Worm (Caenorhabditis elegans) whole organism, young adult: ENCODE data around the gene ncap-1.

Experiments
- B0261.1 ChIP-seq: sonication (generic microtip); optimal IDR thresholded peaks from 2 replicates; lab custom pipeline; 2016; ENCODE audit warnings: mild to moderate bottlenecking, missing genetic modification characterization, moderate library complexity, missing compliant biosample characterization
- F10E7.11 ChIP-seq: sonication (generic microtip); optimal IDR thresholded peaks from 2 replicates; lab custom pipeline; 2017; ENCODE audit warnings: mild to moderate bottlenecking, missing genetic modification characterization, moderate library complexity, missing compliant biosample characterization
- F37B4.10 ChIP-seq: fragments of 200-800 bp; sonication (Bioruptor generic); IDR thresholded peaks from 2 replicates; pipeline ENCODE4 v1.3.6; 2022; ENCODE audit warnings: missing genetic modification characterization, missing compliant biosample characterization
- F39B2.1 ChIP-seq: fragments of 200-800 bp; sonication (Bioruptor generic); IDR thresholded peaks from 2 replicates; pipeline ENCODE4 v1.3.6; 2022; ENCODE audit warnings: missing genetic modification reagents, missing genetic modification characterization, missing compliant biosample characterization
- F49E8.2 ChIP-seq: sonication (generic microtip); optimal IDR thresholded peaks from 3 replicates; lab custom pipeline; 2017; ENCODE audit warnings: missing genetic modification characterization, mild to moderate bottlenecking, missing compliant biosample characterization, antibody characterized with exemption, moderate library complexity; ENCODE audit not compliant: insufficient read depth
- K12H6.12 ChIP-seq: fragments of 200-800 bp; sonication (Bioruptor generic); optimal IDR thresholded peaks from 2 replicates; lab custom pipeline; 2018; ENCODE audit warnings: mild to moderate bottlenecking, missing genetic modification characterization, missing compliant biosample characterization
- T26A5.8 ChIP-seq: sonication (generic microtip); optimal IDR thresholded peaks from 2 replicates; lab custom pipeline; 2016; ENCODE audit warnings: missing genetic modification characterization, missing compliant biosample characterization
- Y79H2A.3 ChIP-seq: fragments of 200-800 bp; sonication (Bioruptor generic); conservative IDR thresholded peaks from 2 replicates; pipeline ENCODE4 v1.3.6; 2022; ENCODE audit warnings: missing genetic modification reagents, missing genetic modification characterization, missing compliant biosample characterization
- aptf-2 ChIP-seq: fragments of 200-800 bp; sonication (Bioruptor generic); conservative IDR thresholded peaks from 2 replicates; pipeline ENCODE4 v1.3.6; 2022; ENCODE audit warnings: missing genetic modification reagents, missing genetic modification characterization, missing compliant biosample characterization
- aptf-3 ChIP-seq: fragments of 200-800 bp; sonication (Bioruptor generic); IDR thresholded peaks from 2 replicates; pipeline ENCODE4 v1.3.6; 2022; ENCODE audit warnings: missing genetic modification characterization, missing compliant biosample characterization
- atf-7 ChIP-seq: sonication (generic microtip); optimal IDR thresholded peaks from 2 replicates; lab custom pipeline; 2017; ENCODE audit warnings: mild to moderate bottlenecking, missing genetic modification characterization, missing compliant biosample characterization
- attf-3 ChIP-seq: fragments of 200-800 bp; sonication (Bioruptor generic); conservative IDR thresholded peaks from 2 replicates; pipeline ENCODE4 v1.3.6; 2022; ENCODE audit warnings: missing genetic modification reagents, missing genetic modification characterization, missing compliant biosample characterization
- attf-5 ChIP-seq: fragments of 200-800 bp; sonication (Bioruptor generic); optimal IDR thresholded peaks from 2 replicates; lab custom pipeline; 2018; ENCODE audit warnings: mild to moderate bottlenecking, missing genetic modification characterization, missing compliant biosample characterization
- attf-6 ChIP-seq: fragments of 200-800 bp; sonication (Bioruptor generic); IDR thresholded peaks from 2 replicates; pipeline ENCODE4 v1.3.6; 2022; ENCODE audit warnings: missing genetic modification reagents, missing genetic modification characterization, missing compliant biosample characterization
- bed-2 ChIP-seq: fragments of 200-800 bp; sonication (Bioruptor generic); IDR thresholded peaks from 2 replicates; pipeline ENCODE4 v1.3.6; 2022; ENCODE audit warnings: missing genetic modification reagents, missing genetic modification characterization, missing compliant biosample characterization
- ccch-3 ChIP-seq: fragments of 200-800 bp; sonication (Bioruptor generic); optimal IDR thresholded peaks from 2 replicates; lab custom pipeline; 2018; ENCODE audit warnings: mild to moderate bottlenecking, missing genetic modification characterization, missing compliant biosample characterization
- cebp-1 ChIP-seq, 2 experiments: fragments of 200-800 bp in 1 of 2; sonication (Bioruptor generic) in 1 of 2; sonication (generic microtip) in 1 of 2; IDR thresholded peaks in 1 of 2; optimal IDR thresholded peaks in 1 of 2; 2 replicates each; pipeline versions ENCODE4 v1.3.6 to Lab custom; 2017 to 2022; ENCODE audit warnings: missing compliant biosample characterization in 2 of 2, missing genetic modification characterization in 2 of 2, mild to moderate bottlenecking in 1 of 2, missing genetic modification reagents in 1 of 2, moderate library complexity in 1 of 2
- ceh-40 ChIP-seq: fragments of 200-800 bp; sonication (Bioruptor generic); IDR thresholded peaks from 2 replicates; pipeline ENCODE4 v1.3.6; 2022; ENCODE audit warnings: missing genetic modification characterization, missing compliant biosample characterization
- ceh-58 ChIP-seq: fragments of 200-800 bp; sonication (Bioruptor generic); IDR thresholded peaks from 2 replicates; pipeline ENCODE4 v1.3.6; 2022; ENCODE audit warnings: missing genetic modification characterization, missing compliant biosample characterization
- chd-7 ChIP-seq: sonication (generic microtip); optimal IDR thresholded peaks from 2 replicates; lab custom pipeline; 2016; ENCODE audit warnings: mild to moderate bottlenecking, missing genetic modification characterization, moderate library complexity, missing compliant biosample characterization
- dox-1 ChIP-seq: fragments of 200-800 bp; sonication (Bioruptor generic); IDR thresholded peaks from 2 replicates; pipeline ENCODE4 v1.3.6; 2022; ENCODE audit warnings: missing genetic modification reagents, missing genetic modification characterization, missing compliant biosample characterization
- dpl-1 ChIP-seq: fragments of 150-350 bp; optimal IDR thresholded peaks from 2 replicates; lab custom pipeline; 2014; ENCODE audit warnings: missing biosample characterization, missing genetic modification reagents, missing genetic modification characterization
- fkh-3 ChIP-seq: sonication (generic microtip); optimal IDR thresholded peaks from 2 replicates; lab custom pipeline; 2016; ENCODE audit warnings: mild to moderate bottlenecking, missing genetic modification characterization, missing compliant biosample characterization
- him-1 ChIP-seq: sonication (generic microtip); optimal IDR thresholded peaks from 2 replicates; lab custom pipeline; 2016; ENCODE audit warnings: missing genotype, missing genetic modification reagents, missing genetic modification characterization, missing compliant biosample characterization
- hlh-12 ChIP-seq: sonication (generic microtip); optimal IDR thresholded peaks from 2 replicates; lab custom pipeline; 2016; ENCODE audit warnings: missing genetic modification characterization, missing compliant biosample characterization
- hmg-1.2 ChIP-seq: fragments of 200-800 bp; sonication (Bioruptor generic); IDR thresholded peaks from 2 replicates; pipeline ENCODE4 v1.3.6; 2022; ENCODE audit warnings: missing genetic modification reagents, missing genetic modification characterization, missing compliant biosample characterization
- hmg-20 ChIP-seq: fragments of 200-800 bp; sonication (Bioruptor generic); IDR thresholded peaks from 2 replicates; pipeline ENCODE4 v1.3.6; 2022; ENCODE audit warnings: missing genetic modification reagents, missing genetic modification characterization, missing compliant biosample characterization
- lag-1 ChIP-seq: fragments of 200-800 bp; sonication (Bioruptor generic); IDR thresholded peaks from 2 replicates; pipeline ENCODE4 v1.3.6; 2022; ENCODE audit warnings: missing genetic modification reagents, missing genetic modification characterization, missing compliant biosample characterization
- lsl-1 ChIP-seq: fragments of 200-800 bp; sonication (Bioruptor generic); optimal IDR thresholded peaks from 2 replicates; lab custom pipeline; 2018; ENCODE audit warnings: mild to moderate bottlenecking, missing genetic modification characterization, moderate library complexity, missing compliant biosample characterization
- madf-8 ChIP-seq: fragments of 200-800 bp; sonication (Bioruptor generic); conservative IDR thresholded peaks from 2 replicates; pipeline ENCODE4 v1.3.6; 2022; ENCODE audit warnings: missing genetic modification reagents, missing genetic modification characterization, missing compliant biosample characterization
- mcd-1 ChIP-seq: fragments of 200-800 bp; sonication (Bioruptor generic); IDR thresholded peaks from 2 replicates; pipeline ENCODE4 v1.3.6; 2022; ENCODE audit warnings: missing genetic modification reagents, missing genetic modification characterization, missing compliant biosample characterization
- mxl-1 ChIP-seq: sonication (generic microtip); optimal IDR thresholded peaks from 2 replicates; lab custom pipeline; 2016; ENCODE audit warnings: missing genetic modification characterization, missing compliant biosample characterization
- nfya-1 ChIP-seq: sonication (generic microtip); optimal IDR thresholded peaks from 2 replicates; lab custom pipeline; 2017; ENCODE audit warnings: antibody characterized with exemption, missing compliant biosample characterization, missing genetic modification characterization, borderline replicate concordance; ENCODE audit not compliant: insufficient read depth
- nfya-2 ChIP-seq: fragments of 200-800 bp; sonication (Bioruptor generic); IDR thresholded peaks from 2 replicates; pipeline ENCODE4 v1.3.6; 2022; ENCODE audit warnings: missing genetic modification reagents, missing genetic modification characterization, missing compliant biosample characterization
- nfyb-1 ChIP-seq: fragments of 200-800 bp; sonication (Bioruptor generic); IDR thresholded peaks from 2 replicates; pipeline ENCODE4 v1.3.6; 2022; ENCODE audit warnings: missing genetic modification reagents, missing genetic modification characterization, missing compliant biosample characterization
- nhr-120 ChIP-seq: fragments of 200-800 bp; sonication (Bioruptor generic); IDR thresholded peaks from 2 replicates; pipeline ENCODE4 v1.3.6; 2022; ENCODE audit warnings: missing genetic modification characterization, missing compliant biosample characterization
- nhr-90 ChIP-seq: sonication (generic microtip); optimal IDR thresholded peaks from 2 replicates; lab custom pipeline; 2016; ENCODE audit warnings: missing genotype, mild to moderate bottlenecking, missing genetic modification characterization, missing compliant biosample characterization
- rec-8 ChIP-seq, 2 experiments: sonication (generic microtip); optimal IDR thresholded peaks; 2 replicates each; lab custom pipeline; 2016; ENCODE audit warnings: mild to moderate bottlenecking in 2 of 2, missing genetic modification characterization in 2 of 2, missing genetic modification reagents in 2 of 2, missing genotype in 2 of 2, missing biosample characterization in 1 of 2, missing compliant biosample characterization in 1 of 2, moderate library complexity in 1 of 2
- snpc-3.4 ChIP-seq: sonication (generic microtip); optimal IDR thresholded peaks from 2 replicates; lab custom pipeline; 2017; ENCODE audit warnings: missing genetic modification characterization, mild to moderate bottlenecking, missing compliant biosample characterization, antibody characterized with exemption, moderate library complexity, missing genotype, missing genetic modification reagents
- snpc-4 ChIP-seq, 5 experiments: fragments of 150-350 bp in 1 of 5; sonication (generic microtip) in 4 of 5; optimal IDR thresholded peaks; 2 replicates each; lab custom pipeline; 2014 to 2018; ENCODE audit warnings: missing genetic modification characterization in 5 of 5, missing biosample characterization in 3 of 5, antibody characterized with exemption in 2 of 5, mild to moderate bottlenecking in 2 of 5, missing compliant biosample characterization in 2 of 5, missing genotype in 2 of 5, moderate library complexity in 2 of 5, missing genetic modification reagents in 1 of 5
- somi-1 ChIP-seq: fragments of 200-800 bp; sonication (Bioruptor generic); optimal IDR thresholded peaks from 2 replicates; lab custom pipeline; 2018; ENCODE audit warnings: mild to moderate bottlenecking, missing genetic modification characterization, missing compliant biosample characterization
- unc-130 ChIP-seq: sonication (generic microtip); optimal IDR thresholded peaks from 2 replicates; lab custom pipeline; 2016; ENCODE audit warnings: missing genetic modification reagents, missing genetic modification characterization, missing compliant biosample characterization
- ztf-18 ChIP-seq: sonication (generic microtip); optimal IDR thresholded peaks from 2 replicates; lab custom pipeline; 2016; ENCODE audit warnings: missing genotype, mild to moderate bottlenecking, missing genetic modification characterization, missing compliant biosample characterization
- ztf-25 ChIP-seq: fragments of 200-800 bp; sonication (Bioruptor generic); IDR thresholded peaks from 2 replicates; pipeline ENCODE4 v1.3.6; 2022; ENCODE audit warnings: missing genetic modification reagents, missing genetic modification characterization, missing compliant biosample characterization
- ztf-28 ChIP-seq: fragments of 200-800 bp; sonication (Bioruptor generic); IDR thresholded peaks from 2 replicates; pipeline ENCODE4 v1.3.6; 2022; ENCODE audit warnings: missing genetic modification reagents, missing genetic modification characterization, missing compliant biosample characterization
- ztf-3 ChIP-seq: fragments of 200-800 bp; sonication (Bioruptor generic); optimal IDR thresholded peaks from 2 replicates; lab custom pipeline; 2018; ENCODE audit warnings: mild to moderate bottlenecking, missing genetic modification characterization, missing compliant biosample characterization

Gene ncap-1

ce11 chrII:2888957-2889630, 30.0 kb downstream of the ncap-1 start, which contains the start of gene pinn-1 (continued):
- TF ChIP-seq ztf-25 (GFP tag; lab: Robert Waterston, UW) (0 out of 2 replicates have a peak, but pooled peaks have one; percentile 31), F10E7.11 (tag; lab: Kevin White, UChicago) (no peak), atf-7 (tag; lab: Kevin White, UChicago) (peak; percentile 68), nfya-1 (tag; lab: Kevin White, UChicago) (no peak), F49E8.2 (tag; lab: Kevin White, UChicago) (no peak), hlh-12 (tag; lab: Kevin White, UChicago) (no peak), ceh-58 (no peak), somi-1 (GFP tag; lab: Kevin White, UChicago) (no peak), dox-1 (GFP tag; lab: Robert Waterston, UW) (peak; percentile 94), cebp-1 (GFP tag; IDR thresholded peaks at IDR 0.05; lab: Robert Waterston, UW) (peak; percentile 37; the same call in 1 of the 2 replicates), cebp-1 (tag; optimal IDR thresholded peaks at IDR 0.05; lab: Kevin White, UChicago) (peak; percentile 75), hmg-20 (GFP tag; lab: Robert Waterston, UW) (no peak), fkh-3 (tag; lab: Kevin White, UChicago) (no peak), nfya-2 (GFP tag; lab: Robert Waterston, UW) (no peak), ccch-3 (GFP tag; lab: Kevin White, UChicago) (peak; percentile 93), ztf-18 (tag; lab: Kevin White, UChicago) (peak; percentile 8), hmg-1.2 (GFP tag; lab: Robert Waterston, UW) (peak; percentile 58), aptf-3 (GFP tag; lab: Robert Waterston, UW) (no peak), F37B4.10 (GFP tag; lab: Robert Waterston, UW) (no peak), unc-130 (peak; percentile 80), mxl-1 (no peak), K12H6.12 (tag; lab: Kevin White, UChicago) (peak; percentile 82), ztf-3 (GFP tag; lab: Kevin White, UChicago) (no peak), him-1 (peak; percentile 76), madf-8 (GFP tag; lab: Robert Waterston, UW) (peak; percentile 65), bed-2 (peak; percentile 97), nhr-90 (tag; lab: Kevin White, UChicago) (no peak), rec-8 (tag; optimal IDR thresholded peaks at IDR 0.05; lab: Kevin White, UChicago) (peak; percentile 28 to 56), lsl-1 (GFP tag; lab: Kevin White, UChicago) (peak; percentile 73), nhr-120 (no peak), F39B2.1 (GFP tag; lab: Robert Waterston, UW) (no peak), attf-3 (GFP tag; lab: Robert Waterston, UW) (no peak; the same call in 1 of the 2 replicates), ceh-40 (GFP tag; lab: Robert Waterston, UW) (no peak), snpc-4 (GFP tag; optimal IDR thresholded peaks at IDR 0.05; lab: Kevin White, UChicago) (no peak), snpc-4 (tag; optimal IDR thresholded peaks at IDR 0.05; lab: Kevin White, UChicago) (peak; percentile 29 to 76 (median 45)), dpl-1 (peak; percentile 47), snpc-3.4 (tag; lab: Kevin White, UChicago) (peak; percentile 31), lag-1 (GFP tag; lab: Robert Waterston, UW) (no peak), B0261.1 (tag; lab: Kevin White, UChicago) (peak; percentile 21), mcd-1 (peak; percentile 99), Y79H2A.3 (no peak), aptf-2 (peak; percentile 75; the same call in 1 of the 2 replicates), attf-6 (no peak), nfyb-1 (GFP tag; lab: Robert Waterston, UW) (peak; percentile 92), attf-5 (GFP tag; lab: Kevin White, UChicago) (peak; percentile 75), T26A5.8 (tag; lab: Kevin White, UChicago) (no peak), ztf-28 (peak; percentile 93), chd-7 (tag; lab: Kevin White, UChicago) (peak; percentile 86)
